Fruit fly (Drosophila melanogaster): Measurements from ENCODE around the gene CG42502.

The CG42502 gene

dm6 chr2L:18857635-18858059 lies 46.6 kb upstream of the CG42502 start (continued):
- TF ChIP-seq HLH3B (GFP tag; IDR thresholded peaks at IDR 0.05) = peak; percentile 87
- peak; percentile 86 for TF ChIP-seq run (tag; optimal IDR thresholded peaks at IDR 0.05)
- peak; percentile 93 for TF ChIP-seq MBD-R2 (GFP tag; IDR thresholded peaks at IDR 0.05)
- 0 out of 2 replicates have a peak, but pooled peaks have one; percentile 13 for TF ChIP-seq dan (GFP tag; IDR thresholded peaks at IDR 0.05)
- TF ChIP-seq stwl (tag; optimal IDR thresholded peaks at IDR 0.05) = peak; percentile 61
- TF ChIP-seq Usf (GFP tag; optimal IDR thresholded peaks at IDR 0.05) = peak; percentile 80
- TF ChIP-seq CG17829 (tag; optimal IDR thresholded peaks at IDR 0.05) = peak; percentile 94
- peak; percentile 8 for TF ChIP-seq grn (GFP tag; optimal IDR thresholded peaks at IDR 0.05)
- 0 out of 2 replicates have a peak, but pooled peaks have one; percentile 32 for TF ChIP-seq unc-4 (GFP tag; IDR thresholded peaks at IDR 0.05; ENCODE audit: partially characterized antibody)
- TF ChIP-seq Rx (GFP tag; IDR thresholded peaks at IDR 0.05) = peak; percentile 86
- TF ChIP-seq wdn (GFP tag; IDR thresholded peaks at IDR 0.05) = peak; percentile 88
- TF ChIP-seq Dref (GFP tag; IDR thresholded peaks at IDR 0.05) = no peak
- TF ChIP-seq sd (tag; optimal IDR thresholded peaks at IDR 0.05) = peak; percentile 77
- TF ChIP-seq fd3F (GFP tag; optimal IDR thresholded peaks at IDR 0.05) = peak; percentile 91
- TF ChIP-seq CG33557 (GFP tag; optimal IDR thresholded peaks at IDR 0.05) = peak; percentile 78
- TF ChIP-seq nerfin-2 (GFP tag; IDR thresholded peaks at IDR 0.05; ENCODE audit: partially characterized antibody) = no peak
- peak; percentile 94 for TF ChIP-seq ken (GFP tag; IDR thresholded peaks at IDR 0.05)
- peak; percentile 87 for TF ChIP-seq CG15601 (tag; optimal IDR thresholded peaks at IDR 0.05)
- TF ChIP-seq Dfd (GFP tag; optimal IDR thresholded peaks at IDR 0.05) = no peak
- TF ChIP-seq CG6765 (GFP tag; optimal IDR thresholded peaks at IDR 0.05) = peak; percentile 81
- peak; percentile 95 for TF ChIP-seq Hsf (GFP tag; optimal IDR thresholded peaks at IDR 0.05)
- peak; percentile 72 for TF ChIP-seq CG17612 (GFP tag; IDR thresholded peaks at IDR 0.05)
- peak; percentile 0 for TF ChIP-seq CG9797 (GFP tag; optimal IDR thresholded peaks at IDR 0.05)
- peak; percentile 93 for TF ChIP-seq CG14710 (tag; optimal IDR thresholded peaks at IDR 0.05)
- peak; percentile 84 for TF ChIP-seq lmd (GFP tag; IDR thresholded peaks at IDR 0.05)
- TF ChIP-seq chif (GFP tag; optimal IDR thresholded peaks at IDR 0.05) = peak; percentile 87 to 93
- peak; percentile 92 for TF ChIP-seq H2.0 (GFP tag; IDR thresholded peaks at IDR 0.05)
- TF ChIP-seq Ets97D (GFP tag; optimal IDR thresholded peaks at IDR 0.05) = peak; percentile 60
- TF ChIP-seq HLHmδ (GFP tag; optimal IDR thresholded peaks at IDR 0.05) = no peak
- peak; percentile 52 for TF ChIP-seq CG30020 (tag; optimal IDR thresholded peaks at IDR 0.05)
- TF ChIP-seq Dp (GFP tag; optimal IDR thresholded peaks at IDR 0.05) = peak; percentile 10
- TF ChIP-seq insv (GFP tag; optimal IDR thresholded peaks at IDR 0.05) = peak in 1 of 2 experiments; percentile 49
- TF ChIP-seq inv (GFP tag; IDR thresholded peaks at IDR 0.05; ENCODE audit: partially characterized antibody) = no peak
- peak; percentile 51 for TF ChIP-seq CG15073 (GFP tag; optimal IDR thresholded peaks at IDR 0.05)
- peak; percentile 97 for TF ChIP-seq row (GFP tag; IDR thresholded peaks at IDR 0.05)
- no peak for TF ChIP-seq hkb (optimal IDR thresholded peaks at IDR 0.05)
- peak; percentile 92 for TF ChIP-seq hkb (GFP tag; IDR thresholded peaks at IDR 0.05)
- TF ChIP-seq CG8281 (tag; optimal IDR thresholded peaks at IDR 0.05) = peak; percentile 73
- peak; percentile 82 for TF ChIP-seq tx (GFP tag; optimal IDR thresholded peaks at IDR 0.05)
- peak; percentile 93 for TF ChIP-seq CG13296 (GFP tag; optimal IDR thresholded peaks at IDR 0.05)
- peak; percentile 90 for TF ChIP-seq CG18764 (GFP tag; optimal IDR thresholded peaks at IDR 0.05)
- peak; percentile 55; the same call in 2 of the 3 replicates for TF ChIP-seq jigr1 (GFP tag; IDR thresholded peaks at IDR 0.05)
- TF ChIP-seq CG4854 (GFP tag; optimal IDR thresholded peaks at IDR 0.05) = peak; percentile 47
- no peak for TF ChIP-seq hth (optimal IDR thresholded peaks at IDR 0.05)
- no peak for TF ChIP-seq CG8478 (optimal IDR thresholded peaks at IDR 0.05)
- peak; percentile 78 for TF ChIP-seq CG2202 (tag; optimal IDR thresholded peaks at IDR 0.05)
- peak; percentile 44 for TF ChIP-seq Sry-δ (GFP tag; optimal IDR thresholded peaks at IDR 0.05)
- peak; percentile 95 for TF ChIP-seq CG2678 (tag; optimal IDR thresholded peaks at IDR 0.05)
- TF ChIP-seq esg (GFP tag; conservative IDR thresholded peaks at IDR 0.05) = peak; percentile 81
- peak; percentile 93 for TF ChIP-seq CG15269 (tag; optimal IDR thresholded peaks at IDR 0.05)
- TF ChIP-seq abd-A (tag; optimal IDR thresholded peaks at IDR 0.05) = no peak
- peak; percentile 80 for TF ChIP-seq croc (GFP tag; conservative IDR thresholded peaks at IDR 0.05)
